Worm (Caenorhabditis elegans): ENCODE results near the gene ogdh-1.
"Not testable (repeated sequence)": the region's sequence is repeated elsewhere in the genome, so short reads cannot be mapped to it uniquely, and the experiment has no call there.

DNA sequence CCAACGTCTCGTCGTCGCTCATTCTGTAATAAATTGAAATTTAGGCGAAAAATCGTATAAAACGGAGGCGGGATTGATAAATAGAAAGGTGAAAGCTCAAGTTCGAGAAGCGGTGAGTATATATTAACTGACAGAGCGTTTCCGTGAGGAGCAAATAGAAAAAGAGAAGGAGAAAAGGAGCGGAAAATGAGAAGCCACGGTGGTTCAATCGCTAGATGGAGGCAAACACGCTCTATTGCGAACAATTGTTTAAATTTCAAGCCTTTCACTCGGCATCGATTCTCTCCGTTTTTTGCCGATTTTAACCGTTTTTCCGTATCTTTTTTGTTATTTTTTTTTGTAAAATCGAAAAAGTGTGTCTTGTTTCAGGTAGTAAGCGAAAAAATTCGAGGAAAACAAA lies 12.0 kb upstream of the ogdh-1 start, which contains the start of gene miro-1:
- TF ChIP-seq fos-1 (tag; optimal IDR thresholded peaks at IDR 0.05); nhr-76 (tag; optimal IDR thresholded peaks at IDR 0.05); ztf-4 (tag; optimal IDR thresholded peaks at IDR 0.05); unc-62 (GFP tag; optimal IDR thresholded peaks at IDR 0.05); nfya-1 (tag; optimal IDR thresholded peaks at IDR 0.05; ENCODE audit: insufficient read depth); egl-27 (tag; optimal IDR thresholded peaks at IDR 0.05); aly-2 (tag; optimal IDR thresholded peaks at IDR 0.05); ceh-9 (tag; optimal IDR thresholded peaks at IDR 0.05); mdl-1 (tag; optimal IDR thresholded peaks at IDR 0.05); pqm-1 (tag; optimal IDR thresholded peaks at IDR 0.05); fkh-10 (GFP tag; optimal IDR thresholded peaks at IDR 0.05): not testable (repeated sequence)
